Fruit fly (Drosophila melanogaster) S2 (cell line): ENCODE measurements around the gene Spn28F.

ENCODE experiments used
- CG8478 ChIP-seq: fragments of >200 bp; optimal IDR thresholded peaks from 2 replicates; lab custom pipeline; 2018
- CTCF ChIP-seq, 2 experiments: fragments of >200 bp; optimal IDR thresholded peaks; 2 replicates each; lab custom pipeline; 2018

DNA sequence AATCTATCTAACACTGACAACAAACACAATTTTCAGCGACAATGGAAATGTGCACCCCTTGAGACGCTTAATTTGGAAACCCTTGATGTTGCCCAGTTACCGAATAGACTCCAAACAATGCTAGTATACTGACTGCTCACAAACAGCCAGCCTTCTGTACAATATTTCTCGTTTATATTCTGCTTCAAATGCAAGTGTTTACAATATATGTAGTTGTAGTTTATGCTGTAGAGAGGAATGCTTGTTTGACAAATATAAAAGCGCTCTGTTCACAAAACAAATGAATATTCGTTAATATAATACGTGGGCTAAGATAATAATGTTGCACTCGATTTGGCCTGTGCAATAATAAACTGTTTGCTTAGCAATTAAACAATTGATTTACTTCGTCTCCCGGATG, 23.7 kb downstream of the Spn28F start, which contains the start of gene CG8292:
- TF ChIP-seq CTCF (optimal IDR thresholded peaks at IDR 0.05; lab: Kevin White, UChicago): no peak
- no peak for TF ChIP-seq CG8478
